Worm (Caenorhabditis elegans): ENCODE results near the gene rgef-1.

The rgef-1 gene

ce11 chrV:9541506-9541905, 20.0 kb downstream of the rgef-1 start, which contains the start of gene C50F4.16:
Gene C50F4.16, minus strand, starts transcription at chrV:9541606.
- TF ChIP-seq F49E8.2 (tag; optimal IDR thresholded peaks at IDR 0.05; ENCODE audit: borderline replicate concordance) = no peak
- no peak for TF ChIP-seq ZK546.5 (tag; optimal IDR thresholded peaks at IDR 0.05)
- no peak for TF ChIP-seq zip-2 (tag; optimal IDR thresholded peaks at IDR 0.05)

ce11 chrV:9539638-9540037, 21.8 kb downstream of the rgef-1 start, which contains the start of gene C50F4.12:
Gene C50F4.12, minus strand, starts transcription at chrV:9539738.
- TF ChIP-seq D1046.2 (GFP tag; IDR thresholded peaks at IDR 0.05) (no peak), nhr-102 (tag; optimal IDR thresholded peaks at IDR 0.05) (no peak), rbr-2 (tag; optimal IDR thresholded peaks at IDR 0.05) (no peak), skn-1 (tag; optimal IDR thresholded peaks at IDR 0.05) (no peak), nhr-25 (tag; optimal IDR thresholded peaks at IDR 0.05; ENCODE audit: borderline replicate concordance, insufficient read depth) (no peak), lin-38 (GFP tag; IDR thresholded peaks at IDR 0.05) (no peak), lir-3 (tag; optimal IDR thresholded peaks at IDR 0.05) (no peak), sdz-12 (GFP tag; optimal IDR thresholded peaks at IDR 0.05) (no peak), aly-2 (tag; optimal IDR thresholded peaks at IDR 0.05) (no peak), tag-97 (GFP tag; IDR thresholded peaks at IDR 0.05) (no peak), hlh-30 (tag; optimal IDR thresholded peaks at IDR 0.05; ENCODE audit: insufficient read depth) (no peak), vab-7 (GFP tag; IDR thresholded peaks at IDR 0.05) (no peak), lin-1 (GFP tag; IDR thresholded peaks at IDR 0.05) (no peak), pha-4 (GFP tag; IDR thresholded peaks at IDR 0.05) (no peak), pha-4 (tag; optimal IDR thresholded peaks at IDR 0.05) (no peak), dmd-8 (GFP tag; IDR thresholded peaks at IDR 0.05) (no peak), tra-1 (GFP tag; IDR thresholded peaks at IDR 0.05) (no peak), ctbp-1 (GFP tag; IDR thresholded peaks at IDR 0.05) (no peak)

DNA sequence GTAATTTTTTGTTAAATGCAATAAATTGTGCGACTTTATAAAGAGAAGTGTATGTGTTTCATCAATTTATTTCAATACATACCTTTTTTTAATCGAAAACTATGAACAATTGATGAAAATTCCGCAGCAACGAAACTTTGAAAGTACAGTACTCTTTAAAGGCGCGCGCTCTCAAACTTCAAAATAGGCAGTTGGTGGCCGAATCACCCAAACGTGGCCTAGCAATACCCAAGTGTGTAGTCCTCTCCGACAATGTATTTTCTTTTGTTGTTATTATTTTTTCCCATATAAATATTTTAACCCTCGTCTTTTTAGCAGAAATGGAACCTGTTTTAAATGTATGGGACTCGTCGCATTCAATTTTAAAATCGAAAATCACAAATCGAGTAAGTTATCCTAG, 25.0 kb downstream of the rgef-1 start, which contains the start of gene C50F4.4:
TSS of gene C50F4.4 (plus strand) at position 267 of the 400 bp plus-strand sequence.
- peak; percentile 84 for TF ChIP-seq unc-130 (GFP tag; optimal IDR thresholded peaks at IDR 0.05)
- TF ChIP-seq F49E8.2 (tag; optimal IDR thresholded peaks at IDR 0.05; ENCODE audit: borderline replicate concordance) = peak; percentile 14
- TF ChIP-seq mdt-29 (GFP tag; IDR thresholded peaks at IDR 0.05) = no peak
- TF ChIP-seq fkh-10 (GFP tag; optimal IDR thresholded peaks at IDR 0.05) = no peak
- TF ChIP-seq tra-1 (GFP tag; IDR thresholded peaks at IDR 0.05) = no peak
- no peak for TF ChIP-seq unc-39 (tag; optimal IDR thresholded peaks at IDR 0.05)
- TF ChIP-seq arid-1 (GFP tag; conservative IDR thresholded peaks at IDR 0.05) = no peak
- TF ChIP-seq dpl-1 (GFP tag; optimal IDR thresholded peaks at IDR 0.05) = peak; percentile 55
- TF ChIP-seq mes-2 (tag; optimal IDR thresholded peaks at IDR 0.05; ENCODE audit: poor library complexity, severe bottlenecking) = peak; percentile 97
- 0 out of 2 replicates have a peak, but pooled peaks have one; percentile 59 for TF ChIP-seq ZK337.2 (GFP tag; IDR thresholded peaks at IDR 0.05)
- TF ChIP-seq nhr-77 (tag; optimal IDR thresholded peaks at IDR 0.05) = no peak
- TF ChIP-seq hif-1 (tag; optimal IDR thresholded peaks at IDR 0.05) = peak in 1 of 2 experiments; percentile 52
- peak; percentile 53; the same call in 1 of the 2 replicates for TF ChIP-seq dmd-9 (GFP tag; IDR thresholded peaks at IDR 0.05)
- TF ChIP-seq nhr-48 (tag; optimal IDR thresholded peaks at IDR 0.05) = no peak
- TF ChIP-seq T26A8.4 (GFP tag; IDR thresholded peaks at IDR 0.05) = no peak
- no peak for TF ChIP-seq ceh-82 (tag; optimal IDR thresholded peaks at IDR 0.05)

DNA sequence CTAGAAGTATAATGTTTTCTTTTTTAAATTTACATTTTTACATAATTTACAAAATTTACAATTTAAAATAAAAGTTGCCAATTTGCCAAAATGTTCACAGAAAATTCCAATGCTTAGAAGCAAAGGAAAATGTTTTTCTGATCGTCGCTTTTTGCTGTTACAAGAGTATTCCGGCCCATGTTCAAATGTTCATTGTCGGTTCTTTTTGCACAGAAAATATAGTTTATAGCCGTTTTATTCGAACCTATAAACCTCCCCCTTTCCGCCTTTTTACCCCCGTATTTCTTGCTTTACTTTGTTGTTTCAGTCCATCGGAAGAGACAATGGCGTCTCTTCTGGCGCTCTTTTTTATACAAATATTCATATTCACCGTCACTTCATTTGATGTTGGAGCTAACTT, 26.9 kb downstream of the rgef-1 start, which contains the start of gene tag-329:
TSS of gene tag-329 (plus strand) at position 301 of the 400 bp plus-strand sequence.
- TF ChIP-seq attf-4 (tag; optimal IDR thresholded peaks at IDR 0.05) (no peak), nhr-111 (GFP tag; optimal IDR thresholded peaks at IDR 0.05) (no peak), zfp-3 (GFP tag; conservative IDR thresholded peaks at IDR 0.05) (no peak), ceh-82 (tag; optimal IDR thresholded peaks at IDR 0.05) (no peak), hif-1 (tag; optimal IDR thresholded peaks at IDR 0.05) (no peak), nhr-48 (tag; optimal IDR thresholded peaks at IDR 0.05) (no peak), rbr-2 (tag; optimal IDR thresholded peaks at IDR 0.05) (no peak), unc-39 (tag; optimal IDR thresholded peaks at IDR 0.05) (no peak), dpl-1 (GFP tag; optimal IDR thresholded peaks at IDR 0.05) (no peak)

Measured in whole organism, L4 larva.